Fruit fly (Drosophila melanogaster): Measurements from ENCODE around the gene CG32219.

DNA sequence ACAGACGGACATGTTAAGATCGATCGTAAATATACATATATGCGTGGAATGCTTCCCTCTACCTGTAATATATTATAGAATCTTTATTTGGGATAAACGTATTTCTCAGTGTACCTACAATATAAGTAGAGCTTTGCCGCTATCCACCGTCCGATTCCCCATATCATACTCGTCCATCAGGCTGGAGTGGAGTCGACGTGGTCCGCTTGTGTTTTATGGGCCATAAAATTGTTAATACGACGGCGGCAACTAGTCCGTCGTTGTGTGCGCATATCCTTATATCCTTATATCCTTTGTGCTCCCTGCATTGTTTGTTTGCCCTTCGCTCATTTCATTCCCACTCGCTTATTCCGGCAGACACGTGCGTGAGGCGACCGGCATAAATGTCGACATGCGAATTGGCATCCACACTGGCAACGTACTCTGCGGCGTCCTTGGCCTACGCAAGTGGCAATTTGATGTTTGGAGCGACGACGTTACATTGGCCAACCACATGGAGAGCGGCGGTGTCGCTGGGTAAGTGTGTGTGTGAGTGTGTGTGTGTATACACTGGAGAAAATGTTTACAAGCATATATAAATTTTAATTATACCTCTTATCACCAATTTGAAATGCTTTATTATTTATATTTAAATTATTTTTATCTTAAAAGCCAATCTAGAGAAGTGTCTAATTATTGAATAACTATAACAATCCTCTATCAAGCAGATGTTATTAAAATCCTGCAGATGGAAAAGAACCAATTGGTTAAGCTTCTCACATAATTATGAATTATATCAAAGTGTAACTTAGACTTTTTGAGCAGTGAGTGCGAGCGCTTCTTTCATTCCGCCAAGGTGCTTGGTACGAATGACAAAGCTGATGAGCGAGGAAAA, 18.0 kb upstream of the CG32219 start:
- TF ChIP-seq Jra (GFP tag; optimal IDR thresholded peaks at IDR 0.05) (no peak), OdsH (GFP tag; optimal IDR thresholded peaks at IDR 0.05) (no peak), Sp1 (GFP tag; optimal IDR thresholded peaks at IDR 0.05) (no peak), fru (GFP tag; optimal IDR thresholded peaks at IDR 0.05) (no peak), dmrt93B (GFP tag; optimal IDR thresholded peaks at IDR 0.05) (no peak), GATAd (GFP tag; optimal IDR thresholded peaks at IDR 0.05) (no peak), CG9705 (GFP tag; optimal IDR thresholded peaks at IDR 0.05) (no peak), psq (GFP tag; optimal IDR thresholded peaks at IDR 0.05) (no peak), brk (GFP tag; optimal IDR thresholded peaks at IDR 0.05) (no peak)

Data from whole organism, wandering third instar larva.